Fruit fly (Drosophila melanogaster) whole organism, embryonic: ENCODE data around the gene CG13603.

Experiments used
- Ada2b ChIP-seq: fragments of 200-800 bp; sonication (Bioruptor generic); IDR thresholded peaks from 2 replicates; pipeline ENCODE4 v1.3.6; 2022; ENCODE audit warnings: missing biosample characterization, missing genetic modification characterization
- Blimp-1 ChIP-seq: fragments of 200-800 bp; sonication (Bioruptor generic); optimal IDR thresholded peaks from 3 replicates; lab custom pipeline; 2018; ENCODE audit warnings: missing biosample characterization, missing genetic modification characterization, mild to moderate bottlenecking, moderate library complexity, missing genetic modification reagents
- CG11093 ChIP-seq: fragments of 200-800 bp; sonication (Bioruptor generic); IDR thresholded peaks from 3 replicates; pipeline ENCODE4 v1.3.6; 2022; ENCODE audit warnings: missing biosample characterization, missing genetic modification characterization
- CG12219 ChIP-seq: fragments of 200-800 bp; sonication (Bioruptor generic); optimal IDR thresholded peaks from 3 replicates; lab custom pipeline; 2018; ENCODE audit warnings: missing biosample characterization, mild to moderate bottlenecking, missing genetic modification characterization
- CG17359 ChIP-seq: fragments of 200-800 bp; sonication (Bioruptor generic); optimal IDR thresholded peaks from 3 replicates; lab custom pipeline; 2018; ENCODE audit warnings: missing biosample characterization, mild to moderate bottlenecking, missing genetic modification characterization, moderate library complexity
- CG17385 ChIP-seq: fragments of 200-800 bp; sonication (Bioruptor generic); optimal IDR thresholded peaks from 3 replicates; lab custom pipeline; 2018; ENCODE audit warnings: missing biosample characterization, mild to moderate bottlenecking, missing genetic modification characterization
- CG17829 ChIP-seq: fragments of 200-800 bp; optimal IDR thresholded peaks from 2 replicates; lab custom pipeline; 2019; ENCODE audit warnings: missing biosample characterization, mild to moderate bottlenecking, missing genetic modification characterization, moderate library complexity
- CG31441 ChIP-seq: fragments of 200-800 bp; sonication (Bioruptor generic); IDR thresholded peaks from 2 replicates; pipeline ENCODE4 v1.3.6; 2022; ENCODE audit warnings: missing biosample characterization, missing genetic modification characterization
- CG3163 ChIP-seq: fragments of 200-800 bp; sonication (Bioruptor generic); optimal IDR thresholded peaks from 3 replicates; lab custom pipeline; 2016; ENCODE audit warnings: missing biosample characterization, missing genetic modification characterization
- CG4707 ChIP-seq: fragments of 200-800 bp; sonication (Bioruptor generic); optimal IDR thresholded peaks from 2 replicates; lab custom pipeline; 2018; ENCODE audit warnings: missing biosample characterization, mild to moderate bottlenecking, missing genetic modification characterization, moderate library complexity
- CG4820 ChIP-seq: fragments of 200-800 bp; sonication (Bioruptor generic); optimal IDR thresholded peaks from 3 replicates; lab custom pipeline; 2016; ENCODE audit warnings: missing biosample characterization, missing genetic modification characterization
- CG7271 ChIP-seq: fragments of 200-800 bp; sonication (Bioruptor generic); optimal IDR thresholded peaks from 2 replicates; lab custom pipeline; 2018; ENCODE audit warnings: missing biosample characterization, mild to moderate bottlenecking, missing genetic modification characterization, moderate library complexity
- CG7372 ChIP-seq: fragments of 200-800 bp; sonication (Bioruptor generic); IDR thresholded peaks from 2 replicates; pipeline ENCODE4 v1.3.6; 2022; ENCODE audit warnings: missing biosample characterization, missing genetic modification characterization
- CG9437 ChIP-seq: fragments of 200-800 bp; sonication (Bioruptor generic); optimal IDR thresholded peaks from 2 replicates; lab custom pipeline; 2018; ENCODE audit warnings: missing biosample characterization, mild to moderate bottlenecking, missing genetic modification characterization
- CG9932 ChIP-seq: fragments of 200-800 bp; sonication (Bioruptor generic); IDR thresholded peaks from 2 replicates; pipeline ENCODE4 v1.3.6; 2022; ENCODE audit warnings: missing biosample characterization, missing genetic modification characterization
- D19A ChIP-seq: fragments of 200-800 bp; optimal IDR thresholded peaks from 3 replicates; lab custom pipeline; 2019; ENCODE audit warnings: missing biosample characterization, mild to moderate bottlenecking, missing genetic modification characterization, moderate library complexity
- E2f1 ChIP-seq: fragments of 200-800 bp; sonication (Bioruptor generic); IDR thresholded peaks from 2 replicates; pipeline ENCODE4 v1.3.6; 2022; ENCODE audit warnings: missing biosample characterization, missing genetic modification characterization
- Eip74EF ChIP-seq, 2 experiments: fragments of 200-800 bp in 1 of 2; fragments of >200 bp in 1 of 2; sonication (Bioruptor generic) in 1 of 2; optimal IDR thresholded peaks; 2 replicates each; lab custom pipeline; 2017 to 2019; ENCODE audit warnings: missing biosample characterization in 2 of 2, missing genetic modification characterization in 2 of 2, mild to moderate bottlenecking in 1 of 2, moderate library complexity in 1 of 2
- Fer1 ChIP-seq: fragments of 200-800 bp; sonication (Bioruptor generic); optimal IDR thresholded peaks from 2 replicates; lab custom pipeline; 2017; ENCODE audit warnings: missing biosample characterization, mild to moderate bottlenecking, missing genetic modification characterization
- Hr3 ChIP-seq: fragments of 200-800 bp; sonication (Bioruptor generic); optimal IDR thresholded peaks from 3 replicates; lab custom pipeline; 2016; ENCODE audit warnings: missing biosample characterization, missing genetic modification characterization
- MESR4 ChIP-seq: fragments of 200-800 bp; sonication (Bioruptor generic); optimal IDR thresholded peaks from 2 replicates; lab custom pipeline; 2018; ENCODE audit warnings: missing biosample characterization, mild to moderate bottlenecking, missing genetic modification characterization, moderate library complexity
- PHDP ChIP-seq: fragments of 200-800 bp; sonication (Bioruptor generic); optimal IDR thresholded peaks from 3 replicates; lab custom pipeline; 2018; ENCODE audit warnings: missing biosample characterization, mild to moderate bottlenecking, missing genetic modification characterization, moderate library complexity
- Trl ChIP-seq, 3 experiments: fragments of >200 bp in 2 of 3; fragments of 200-800 bp in 1 of 3; sonication (Bioruptor generic) in 1 of 3; optimal IDR thresholded peaks; 2 replicates in 1 of 3; 3 replicates in 2 of 3; lab custom pipeline; 2016 to 2017; ENCODE audit warnings: missing biosample characterization in 1 of 3, missing genetic modification characterization in 1 of 3
- bbx ChIP-seq: fragments of 200-800 bp; sonication (Bioruptor generic); IDR thresholded peaks from 2 replicates; pipeline ENCODE4 v1.3.6; 2022; ENCODE audit warnings: missing biosample characterization, missing genetic modification characterization; ENCODE audit not compliant: partially characterized antibody
- bsh ChIP-seq, 2 experiments: fragments of 200-800 bp; sonication (Bioruptor generic); optimal IDR thresholded peaks; 2 replicates each; lab custom pipeline; 2017 to 2018; ENCODE audit warnings: mild to moderate bottlenecking in 2 of 2, missing biosample characterization in 2 of 2, missing genetic modification characterization in 2 of 2, moderate library complexity in 1 of 2
- cg ChIP-seq: fragments of 200-800 bp; sonication (Bioruptor generic); optimal IDR thresholded peaks from 3 replicates; lab custom pipeline; 2019; ENCODE audit warnings: missing biosample characterization, mild to moderate bottlenecking, missing genetic modification characterization, moderate library complexity
- ci ChIP-seq: fragments of 200-800 bp; sonication (Bioruptor generic); IDR thresholded peaks from 3 replicates; pipeline ENCODE4 v1.3.6; 2022; ENCODE audit warnings: missing biosample characterization, missing genetic modification characterization
- corto ChIP-seq: fragments of 200-800 bp; sonication (Bioruptor generic); optimal IDR thresholded peaks from 2 replicates; lab custom pipeline; 2016; ENCODE audit warnings: missing biosample characterization, mild to moderate bottlenecking, missing genetic modification characterization, moderate library complexity
- crp ChIP-seq, 2 experiments: fragments of 200-800 bp; sonication (Bioruptor generic); optimal IDR thresholded peaks; 2 replicates in 1 of 2; 3 replicates in 1 of 2; lab custom pipeline; 2017; ENCODE audit warnings: missing biosample characterization in 2 of 2, missing genetic modification characterization in 2 of 2, mild to moderate bottlenecking in 1 of 2, moderate library complexity in 1 of 2
- ems ChIP-seq: fragments of 200-800 bp; sonication (Bioruptor generic); optimal IDR thresholded peaks from 3 replicates; lab custom pipeline; 2016; ENCODE audit warnings: missing biosample characterization, missing genetic modification characterization
- esg ChIP-seq: fragments of 200-800 bp; sonication (Bioruptor generic); conservative IDR thresholded peaks from 2 replicates; pipeline ENCODE4 v1.3.6; 2022; ENCODE audit warnings: missing biosample characterization, missing genetic modification characterization
- fd96Cb ChIP-seq: fragments of 200-800 bp; sonication (Bioruptor generic); optimal IDR thresholded peaks from 2 replicates; lab custom pipeline; 2018; ENCODE audit warnings: missing biosample characterization, mild to moderate bottlenecking, missing genetic modification characterization, moderate library complexity
- gce ChIP-seq: fragments of 200-800 bp; sonication (Bioruptor generic); IDR thresholded peaks from 3 replicates; pipeline ENCODE4 v1.3.6; 2022; ENCODE audit warnings: missing biosample characterization, missing genetic modification characterization
- gem ChIP-seq: fragments of 200-800 bp; sonication (Bioruptor generic); optimal IDR thresholded peaks from 2 replicates; lab custom pipeline; 2019; ENCODE audit warnings: missing biosample characterization, mild to moderate bottlenecking, missing genetic modification characterization, moderate library complexity
- her ChIP-seq: fragments of 200-800 bp; sonication (Bioruptor generic); optimal IDR thresholded peaks from 2 replicates; lab custom pipeline; 2016; ENCODE audit warnings: missing biosample characterization, missing genetic modification characterization
- hkb ChIP-seq, 2 experiments: fragments of 200-800 bp in 1 of 2; fragments of >200 bp in 1 of 2; sonication (Bioruptor generic) in 1 of 2; IDR thresholded peaks in 1 of 2; optimal IDR thresholded peaks in 1 of 2; 2 replicates each; pipeline versions ENCODE4 v1.3.6 to Lab custom; 2017 to 2022; ENCODE audit warnings: missing biosample characterization in 1 of 2, missing genetic modification characterization in 1 of 2
- mam ChIP-seq: fragments of 200-800 bp; sonication (Bioruptor generic); optimal IDR thresholded peaks from 3 replicates; lab custom pipeline; 2016; ENCODE audit warnings: missing biosample characterization, missing genetic modification characterization
- nom ChIP-seq: fragments of 200-800 bp; sonication (Bioruptor generic); optimal IDR thresholded peaks from 2 replicates; lab custom pipeline; 2017; ENCODE audit warnings: missing biosample characterization, missing genetic modification characterization, mild to moderate bottlenecking, moderate library complexity, missing genetic modification reagents
- onecut ChIP-seq: fragments of 200-800 bp; sonication (Bioruptor generic); IDR thresholded peaks from 2 replicates; pipeline ENCODE4 v1.3.6; 2022; ENCODE audit warnings: missing biosample characterization, missing genetic modification characterization
- pb ChIP-seq: fragments of 200-800 bp; sonication (Bioruptor generic); optimal IDR thresholded peaks from 3 replicates; lab custom pipeline; 2016; ENCODE audit warnings: missing biosample characterization, missing genetic modification characterization
- prd ChIP-seq, 3 experiments: fragments of >200 bp in 2 of 3; fragments of 200-800 bp in 1 of 3; sonication (Bioruptor generic) in 1 of 3; optimal IDR thresholded peaks in 2 of 3; IDR thresholded peaks in 1 of 3; 2 replicates in 2 of 3; 3 replicates in 1 of 3; pipeline versions ENCODE4 v1.3.6 to Lab custom; 2017 to 2022; ENCODE audit warnings: missing biosample characterization in 1 of 3, missing genetic modification characterization in 1 of 3
- psq ChIP-seq: fragments of 200-800 bp; sonication (Bioruptor generic); optimal IDR thresholded peaks from 2 replicates; lab custom pipeline; 2017; ENCODE audit warnings: missing biosample characterization, missing genetic modification characterization
- row ChIP-seq: fragments of 200-800 bp; sonication (Bioruptor generic); IDR thresholded peaks from 3 replicates; pipeline ENCODE4 v1.3.6; 2022; ENCODE audit warnings: missing biosample characterization, missing genetic modification characterization
- sens ChIP-seq: fragments of 200-800 bp; sonication (Bioruptor generic); peaks from one replicate; lab custom pipeline; 2016; ENCODE audit warnings: missing biosample characterization, missing genetic modification characterization
- sim ChIP-seq: fragments of 200-800 bp; sonication (Bioruptor generic); IDR thresholded peaks from 2 replicates; pipeline ENCODE4 v1.3.6; 2022; ENCODE audit warnings: missing biosample characterization, missing genetic modification characterization
- sna ChIP-seq: fragments of 200-800 bp; sonication (Bioruptor generic); IDR thresholded peaks from 2 replicates; pipeline ENCODE4 v1.3.6; 2022; ENCODE audit warnings: missing biosample characterization, missing genetic modification characterization; ENCODE audit not compliant: partially characterized antibody

The CG13603 gene

DNA sequence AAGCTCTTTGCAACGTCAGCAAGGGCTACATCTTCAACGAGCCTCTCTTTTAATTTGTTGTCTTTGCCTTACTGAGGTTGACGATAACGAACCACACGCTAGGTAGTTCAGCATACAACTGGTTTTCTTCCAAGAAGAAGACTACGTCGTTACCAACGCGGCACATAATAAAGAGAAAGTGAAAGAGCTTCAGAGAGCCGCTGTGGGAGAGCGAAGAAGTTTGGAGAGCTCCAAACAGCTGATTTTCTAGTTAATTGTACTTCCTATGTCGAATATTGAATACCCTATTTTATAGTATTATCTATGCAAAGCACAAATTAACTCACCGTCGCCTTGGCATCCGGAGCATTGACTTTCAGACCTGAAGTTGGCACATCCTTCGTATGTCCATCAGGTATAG, 31.0 kb downstream of the CG13603 start:
- TF ChIP-seq CG17829 (tag; lab: Kevin White, UChicago) = no peak
- TF ChIP-seq gem (tag; lab: Kevin White, UChicago) = no peak
- peak; percentile 30; the same call in 1 of the 3 replicates for TF ChIP-seq row (GFP tag; lab: Robert Waterston, UW)
- peak; percentile 40 for TF ChIP-seq nom (GFP tag; lab: Kevin White, UChicago)
- no peak for TF ChIP-seq PHDP (tag; lab: Kevin White, UChicago)
- TF ChIP-seq CG12219 (GFP tag; lab: Kevin White, UChicago) = no peak
- TF ChIP-seq hkb (optimal IDR thresholded peaks at IDR 0.05; lab: Kevin White, UChicago) = no peak
- 0 out of 2 replicates have a peak, but pooled peaks have one; percentile 34 for TF ChIP-seq hkb (GFP tag; IDR thresholded peaks at IDR 0.05; lab: Robert Waterston, UW)
- TF ChIP-seq CG17385 (GFP tag; lab: Kevin White, UChicago) = peak; percentile 70
- peak; percentile 81 for TF ChIP-seq D19A
- TF ChIP-seq esg (GFP tag; lab: Robert Waterston, UW) = no peak
- TF ChIP-seq mam = no peak
- peak in 1 of 2 experiments; percentile 49 for TF ChIP-seq crp (GFP tag; optimal IDR thresholded peaks at IDR 0.05; lab: Kevin White, UChicago)
- TF ChIP-seq Hr3 (GFP tag; lab: Kevin White, UChicago) = no peak
- no peak for TF ChIP-seq onecut (GFP tag; lab: Robert Waterston, UW)
- peak in 1 of 2 experiments; percentile 88 for TF ChIP-seq Eip74EF (GFP tag; optimal IDR thresholded peaks at IDR 0.05; lab: Kevin White, UChicago)
- 0 out of 3 replicates have a peak, but pooled peaks have one; percentile 17 for TF ChIP-seq ci (GFP tag; lab: Robert Waterston, UW)
- TF ChIP-seq bbx = 0 out of 2 replicates have a peak, but pooled peaks have one; percentile 18
- TF ChIP-seq Trl (optimal IDR thresholded peaks at IDR 0.05; lab: Kevin White, UChicago) = peak; percentile 61 to 64
- TF ChIP-seq Trl (GFP tag; optimal IDR thresholded peaks at IDR 0.05; lab: Kevin White, UChicago) = no peak
- TF ChIP-seq Fer1 (GFP tag; lab: Kevin White, UChicago) = no peak
- no peak for TF ChIP-seq CG9437
- no peak for TF ChIP-seq sna (GFP tag; lab: Robert Waterston, UW)
- no peak for TF ChIP-seq sim (GFP tag; lab: Robert Waterston, UW)
- peak; percentile 64 for TF ChIP-seq sens (GFP tag; lab: Kevin White, UChicago)
- peak; percentile 93 for TF ChIP-seq Blimp-1 (GFP tag; lab: Kevin White, UChicago)
- TF ChIP-seq CG3163 (GFP tag; lab: Kevin White, UChicago) = peak; percentile 66
- no peak for TF ChIP-seq CG9932 (GFP tag; lab: Robert Waterston, UW)

- no peak for TF ChIP-seq CG7271
- no peak for TF ChIP-seq CG4707 (GFP tag; lab: Kevin White, UChicago)
- no peak for TF ChIP-seq CG4820 (GFP tag; lab: Kevin White, UChicago)
- no peak for TF ChIP-seq CG31441
- no peak for TF ChIP-seq CG7372 (GFP tag; lab: Robert Waterston, UW)
- TF ChIP-seq Ada2b = no peak
- TF ChIP-seq fd96Cb = no peak
- no peak for TF ChIP-seq CG17359 (tag; lab: Kevin White, UChicago)
- TF ChIP-seq pb (GFP tag; lab: Kevin White, UChicago) = no peak
- no peak for TF ChIP-seq CG9437
- no peak for TF ChIP-seq prd (optimal IDR thresholded peaks at IDR 0.05; lab: Kevin White, UChicago)
- TF ChIP-seq prd (GFP tag; IDR thresholded peaks at IDR 0.05; lab: Robert Waterston, UW) = no peak
- TF ChIP-seq corto (GFP tag; lab: Kevin White, UChicago) = peak; percentile 85
- no peak for TF ChIP-seq her (GFP tag; lab: Kevin White, UChicago)
- TF ChIP-seq gce (GFP tag; lab: Robert Waterston, UW) = 0 out of 3 replicates have a peak, but pooled peaks have one; percentile 18
- TF ChIP-seq Fer1 (GFP tag; lab: Kevin White, UChicago) = no peak
- peak; percentile 20 for TF ChIP-seq cg (GFP tag; lab: Kevin White, UChicago)
- TF ChIP-seq bsh (GFP tag; optimal IDR thresholded peaks at IDR 0.05; lab: Kevin White, UChicago) = peak in 1 of 2 experiments; percentile 82
- no peak for TF ChIP-seq CG11093 (GFP tag; lab: Robert Waterston, UW)
- TF ChIP-seq ems (GFP tag; lab: Kevin White, UChicago) = no peak
- TF ChIP-seq E2f1 (GFP tag; lab: Robert Waterston, UW) = no peak
- no peak for TF ChIP-seq MESR4
- TF ChIP-seq psq (GFP tag; lab: Kevin White, UChicago) = no peak
Observed at dm6 chr3R:23948466-23949413, 37.6 kb downstream of the CG13603 start.
